Fruit fly (Drosophila melanogaster) whole organism, embryonic: Measurements from ENCODE around the gene eIF4E5.

Source experiments
- B-H1 ChIP-seq: fragments of 200-800 bp; sonication (Bioruptor generic); IDR thresholded peaks from 3 replicates; pipeline ENCODE4 v1.3.6; 2022; ENCODE audit warnings: missing biosample characterization, missing genetic modification characterization
- Blimp-1 ChIP-seq: fragments of 200-800 bp; sonication (Bioruptor generic); optimal IDR thresholded peaks from 3 replicates; lab custom pipeline; 2018; ENCODE audit warnings: missing biosample characterization, missing genetic modification characterization, mild to moderate bottlenecking, moderate library complexity, missing genetic modification reagents
- CG10321 ChIP-seq: fragments of 200-800 bp; sonication (Bioruptor generic); IDR thresholded peaks from 2 replicates; pipeline ENCODE4 v1.3.6; 2022; ENCODE audit warnings: missing biosample characterization, missing genetic modification characterization
- CG10565 ChIP-seq: fragments of 200-800 bp; sonication (Bioruptor generic); optimal IDR thresholded peaks from 3 replicates; lab custom pipeline; 2016; ENCODE audit warnings: missing biosample characterization, mild to moderate bottlenecking, missing genetic modification characterization
- CG11247 ChIP-seq: fragments of 200-800 bp; sonication (Bioruptor generic); IDR thresholded peaks from 2 replicates; pipeline ENCODE4 v1.3.6; 2022; ENCODE audit warnings: missing biosample characterization, missing genetic modification characterization
- CG11456 ChIP-seq: fragments of 200-800 bp; sonication (Bioruptor generic); IDR thresholded peaks from 3 replicates; pipeline ENCODE4 v1.3.6; 2022; ENCODE audit warnings: missing biosample characterization, missing genetic modification characterization
- CG12071 ChIP-seq: fragments of 200-800 bp; sonication (Bioruptor generic); optimal IDR thresholded peaks from 3 replicates; lab custom pipeline; 2018; ENCODE audit warnings: missing biosample characterization, mild to moderate bottlenecking, missing genetic modification characterization
- CG12744 ChIP-seq: fragments of 200-800 bp; sonication (Bioruptor generic); optimal IDR thresholded peaks from 2 replicates; lab custom pipeline; 2016; ENCODE audit warnings: missing biosample characterization, missing genetic modification characterization
- CG15696 ChIP-seq: fragments of 200-800 bp; sonication (Bioruptor generic); optimal IDR thresholded peaks from 2 replicates; lab custom pipeline; 2019; ENCODE audit warnings: missing biosample characterization, mild to moderate bottlenecking, missing genetic modification characterization, moderate library complexity
- CG17359 ChIP-seq: fragments of 200-800 bp; sonication (Bioruptor generic); optimal IDR thresholded peaks from 3 replicates; lab custom pipeline; 2018; ENCODE audit warnings: missing biosample characterization, mild to moderate bottlenecking, missing genetic modification characterization, moderate library complexity
- CG17829 ChIP-seq: fragments of 200-800 bp; optimal IDR thresholded peaks from 2 replicates; lab custom pipeline; 2019; ENCODE audit warnings: missing biosample characterization, mild to moderate bottlenecking, missing genetic modification characterization, moderate library complexity
- CG30403 ChIP-seq: fragments of 200-800 bp; sonication (Bioruptor generic); optimal IDR thresholded peaks from 3 replicates; lab custom pipeline; 2016; ENCODE audit warnings: missing biosample characterization, missing genetic modification characterization
- CG31388 ChIP-seq: fragments of 200-800 bp; sonication (Bioruptor generic); optimal IDR thresholded peaks from 2 replicates; lab custom pipeline; 2016; ENCODE audit warnings: missing biosample characterization, missing genetic modification characterization
- CG43689 ChIP-seq: fragments of 200-800 bp; sonication (Bioruptor generic); IDR thresholded peaks from 2 replicates; pipeline ENCODE4 v1.3.6; 2022; ENCODE audit warnings: missing biosample characterization, missing genetic modification characterization
- CG4617 ChIP-seq: fragments of 200-800 bp; sonication (Bioruptor generic); optimal IDR thresholded peaks from 3 replicates; lab custom pipeline; 2016; ENCODE audit warnings: missing biosample characterization, missing genetic modification characterization, borderline replicate concordance
- CG5180 ChIP-seq: fragments of 200-800 bp; sonication (Bioruptor generic); optimal IDR thresholded peaks from 3 replicates; lab custom pipeline; 2017; ENCODE audit warnings: missing biosample characterization, missing genetic modification characterization, mild to moderate bottlenecking, moderate library complexity, missing genetic modification reagents
- CG5245 ChIP-seq: fragments of 200-800 bp; sonication (Bioruptor generic); optimal IDR thresholded peaks from 3 replicates; lab custom pipeline; 2016; ENCODE audit warnings: missing biosample characterization, missing genetic modification characterization
- CG8924 ChIP-seq: fragments of 200-800 bp; optimal IDR thresholded peaks from 3 replicates; lab custom pipeline; 2019; ENCODE audit warnings: missing biosample characterization, mild to moderate bottlenecking, missing genetic modification characterization, moderate library complexity
- CG9609 ChIP-seq: fragments of 200-800 bp; sonication (Bioruptor generic); optimal IDR thresholded peaks from 3 replicates; lab custom pipeline; 2016; ENCODE audit warnings: missing biosample characterization, missing genetic modification characterization
- CG9876 ChIP-seq: fragments of 200-800 bp; sonication (Bioruptor generic); optimal IDR thresholded peaks from 2 replicates; lab custom pipeline; 2016; ENCODE audit warnings: missing biosample characterization, missing genetic modification characterization
- Camta ChIP-seq: fragments of 200-800 bp; sonication (Bioruptor generic); optimal IDR thresholded peaks from 2 replicates; lab custom pipeline; 2016; ENCODE audit warnings: missing biosample characterization, missing genetic modification characterization
- GATAe ChIP-seq: fragments of 200-800 bp; sonication (Bioruptor generic); conservative IDR thresholded peaks from 2 replicates; pipeline ENCODE4 v1.3.6; 2022; ENCODE audit warnings: missing biosample characterization, missing genetic modification characterization
- HmgZ ChIP-seq: fragments of 200-800 bp; sonication (Bioruptor generic); optimal IDR thresholded peaks from 2 replicates; lab custom pipeline; 2018; ENCODE audit warnings: missing biosample characterization, mild to moderate bottlenecking, missing genetic modification characterization
- Hmr ChIP-seq: fragments of 200-800 bp; sonication (Bioruptor generic); optimal IDR thresholded peaks from 3 replicates; lab custom pipeline; 2017; ENCODE audit warnings: mild to moderate bottlenecking, missing biosample characterization, missing genetic modification reagents, missing genetic modification characterization
- Lim3 ChIP-seq: fragments of 200-800 bp; sonication (Bioruptor generic); IDR thresholded peaks from 2 replicates; pipeline ENCODE4 v1.3.6; 2022; ENCODE audit warnings: missing biosample characterization, missing genetic modification characterization
- Max ChIP-seq: fragments of 200-800 bp; sonication (Bioruptor generic); optimal IDR thresholded peaks from 2 replicates; lab custom pipeline; 2016; ENCODE audit warnings: missing biosample characterization, mild to moderate bottlenecking, missing genetic modification characterization
- Oli ChIP-seq: fragments of 200-800 bp; sonication (Bioruptor generic); optimal IDR thresholded peaks from 2 replicates; lab custom pipeline; 2018; ENCODE audit warnings: missing biosample characterization, mild to moderate bottlenecking, missing genetic modification characterization, moderate library complexity
- Ravus ChIP-seq: fragments of 200-800 bp; sonication (Bioruptor generic); IDR thresholded peaks from 2 replicates; pipeline ENCODE4 v1.3.6; 2022; ENCODE audit warnings: missing biosample characterization, missing genetic modification characterization
- Scr ChIP-seq: fragments of 200-800 bp; sonication (Bioruptor generic); IDR thresholded peaks from 2 replicates; pipeline ENCODE4 v1.3.6; 2022; ENCODE audit warnings: missing biosample characterization, missing genetic modification characterization; ENCODE audit not compliant: partially characterized antibody
- Sry-β ChIP-seq: fragments of 200-800 bp; sonication (Bioruptor generic); optimal IDR thresholded peaks from 2 replicates; lab custom pipeline; 2018; ENCODE audit warnings: missing biosample characterization, mild to moderate bottlenecking, missing genetic modification characterization, moderate library complexity
- Sry-δ ChIP-seq: fragments of 200-800 bp; sonication (Bioruptor generic); optimal IDR thresholded peaks from 2 replicates; lab custom pipeline; 2016; ENCODE audit warnings: missing biosample characterization, missing genetic modification characterization
- bowl ChIP-seq: fragments of 200-800 bp; sonication (Bioruptor generic); IDR thresholded peaks from 2 replicates; pipeline ENCODE4 v1.3.6; 2022; ENCODE audit warnings: missing biosample characterization, missing genetic modification characterization
- cad ChIP-seq: fragments of >200 bp; optimal IDR thresholded peaks from 2 replicates; lab custom pipeline; 2017; ENCODE audit warnings: missing biosample characterization, missing genetic modification characterization
- fd102C ChIP-seq: fragments of 200-800 bp; sonication (Bioruptor generic); optimal IDR thresholded peaks from 2 replicates; lab custom pipeline; 2018; ENCODE audit warnings: missing biosample characterization, mild to moderate bottlenecking, missing genetic modification characterization, moderate library complexity
- fd96Cb ChIP-seq: fragments of 200-800 bp; sonication (Bioruptor generic); optimal IDR thresholded peaks from 2 replicates; lab custom pipeline; 2018; ENCODE audit warnings: missing biosample characterization, mild to moderate bottlenecking, missing genetic modification characterization, moderate library complexity
- ftz-f1 ChIP-seq: fragments of 200-800 bp; sonication (Bioruptor generic); optimal IDR thresholded peaks from 2 replicates; lab custom pipeline; 2016; ENCODE audit warnings: missing biosample characterization, missing genetic modification characterization
- gcm ChIP-seq: fragments of 200-800 bp; sonication (Bioruptor generic); optimal IDR thresholded peaks from 2 replicates; lab custom pipeline; 2019; ENCODE audit warnings: missing biosample characterization, mild to moderate bottlenecking, missing genetic modification characterization, moderate library complexity
- hkb ChIP-seq, 2 experiments: fragments of 200-800 bp in 1 of 2; fragments of >200 bp in 1 of 2; sonication (Bioruptor generic) in 1 of 2; IDR thresholded peaks in 1 of 2; optimal IDR thresholded peaks in 1 of 2; 2 replicates each; pipeline versions ENCODE4 v1.3.6 to Lab custom; 2017 to 2022; ENCODE audit warnings: missing biosample characterization in 1 of 2, missing genetic modification characterization in 1 of 2
- hth ChIP-seq: fragments of >200 bp; optimal IDR thresholded peaks from 2 replicates; lab custom pipeline; 2017; ENCODE audit warnings: inconsistent platforms
- inv ChIP-seq: fragments of 200-800 bp; sonication (Bioruptor generic); IDR thresholded peaks from 2 replicates; pipeline ENCODE4 v1.3.6; 2022; ENCODE audit warnings: missing biosample characterization, missing genetic modification characterization; ENCODE audit not compliant: partially characterized antibody
- kni ChIP-seq: fragments of 200-800 bp; sonication (Bioruptor generic); optimal IDR thresholded peaks from 3 replicates; lab custom pipeline; 2017; ENCODE audit warnings: mild to moderate bottlenecking, missing biosample characterization, missing genetic modification reagents, missing genetic modification characterization
- mirr ChIP-seq: fragments of 200-800 bp; sonication (Bioruptor generic); optimal IDR thresholded peaks from 3 replicates; lab custom pipeline; 2018; ENCODE audit warnings: missing biosample characterization, mild to moderate bottlenecking, missing genetic modification characterization
- nau ChIP-seq: fragments of 200-800 bp; sonication (Bioruptor generic); optimal IDR thresholded peaks from 3 replicates; lab custom pipeline; 2017; ENCODE audit warnings: missing biosample characterization, mild to moderate bottlenecking, missing genetic modification characterization, missing genetic modification reagents
- rib ChIP-seq: fragments of 200-800 bp; sonication (Bioruptor generic); IDR thresholded peaks from 2 replicates; pipeline ENCODE4 v1.3.6; 2022; ENCODE audit warnings: missing biosample characterization, missing genetic modification characterization
- row ChIP-seq: fragments of 200-800 bp; sonication (Bioruptor generic); IDR thresholded peaks from 3 replicates; pipeline ENCODE4 v1.3.6; 2022; ENCODE audit warnings: missing biosample characterization, missing genetic modification characterization
- sima ChIP-seq: fragments of 200-800 bp; sonication (Bioruptor generic); optimal IDR thresholded peaks from 2 replicates; lab custom pipeline; 2016; ENCODE audit warnings: missing biosample characterization, missing genetic modification characterization
- sob ChIP-seq: fragments of 200-800 bp; sonication (Bioruptor generic); IDR thresholded peaks from 2 replicates; pipeline ENCODE4 v1.3.6; 2022; ENCODE audit warnings: missing biosample characterization, missing genetic modification characterization
- trem ChIP-seq: fragments of 200-800 bp; optimal IDR thresholded peaks from 3 replicates; lab custom pipeline; 2019; ENCODE audit warnings: missing biosample characterization, mild to moderate bottlenecking, missing genetic modification characterization, moderate library complexity
- unpg ChIP-seq: fragments of 200-800 bp; sonication (Bioruptor generic); optimal IDR thresholded peaks from 3 replicates; lab custom pipeline; 2018; ENCODE audit warnings: missing biosample characterization, mild to moderate bottlenecking, missing genetic modification characterization, moderate library complexity
- wdn ChIP-seq: fragments of 200-800 bp; sonication (Bioruptor generic); IDR thresholded peaks from 2 replicates; pipeline ENCODE4 v1.3.6; 2022; ENCODE audit warnings: missing biosample characterization, missing genetic modification characterization
- zf30C ChIP-seq: fragments of 200-800 bp; sonication (Bioruptor generic); optimal IDR thresholded peaks from 3 replicates; lab custom pipeline; 2018; ENCODE audit warnings: missing biosample characterization, mild to moderate bottlenecking, missing genetic modification characterization

Gene eIF4E5

dm6 chr3L:7861807-7862206 lies 32.9 kb upstream of the eIF4E5 start (continued):
- TF ChIP-seq CG17359 (tag; lab: Kevin White, UChicago), result peak; percentile 14
- TF ChIP-seq CG10321, result no peak
- no peak for TF ChIP-seq CG11247
- TF ChIP-seq CG43689 (GFP tag; lab: Robert Waterston, UW), result no peak
- no peak for TF ChIP-seq Max (GFP tag; lab: Kevin White, UChicago)
- TF ChIP-seq CG30403, result peak; percentile 43
- TF ChIP-seq cad (GFP tag; lab: Kevin White, UChicago), result no peak
- TF ChIP-seq rib, result no peak
- TF ChIP-seq CG9876 (GFP tag; lab: Kevin White, UChicago), result no peak
- TF ChIP-seq Sry-δ (GFP tag; lab: Kevin White, UChicago), result no peak
- no peak for TF ChIP-seq Sry-β (GFP tag; lab: Kevin White, UChicago)
- no peak for TF ChIP-seq CG9609 (GFP tag; lab: Kevin White, UChicago)
- peak; percentile 22; the same call in 2 of the 3 replicates for TF ChIP-seq row (GFP tag; lab: Robert Waterston, UW)
- peak; percentile 4 for TF ChIP-seq fd96Cb (tag; lab: Kevin White, UChicago)
- no peak for TF ChIP-seq sob (GFP tag; lab: Robert Waterston, UW)
- TF ChIP-seq GATAe (GFP tag; lab: Robert Waterston, UW), result no peak
- no peak for TF ChIP-seq CG12071
- TF ChIP-seq kni (GFP tag; lab: Kevin White, UChicago), result no peak
- no peak for TF ChIP-seq CG5180
- peak; percentile 56 for TF ChIP-seq unpg
- TF ChIP-seq zf30C, result peak; percentile 54
- TF ChIP-seq CG5245 (GFP tag; lab: Kevin White, UChicago), result no peak
- no peak for TF ChIP-seq Camta (GFP tag; lab: Kevin White, UChicago)
- no peak for TF ChIP-seq mirr (GFP tag; lab: Kevin White, UChicago)
- TF ChIP-seq CG4617 (GFP tag; lab: Kevin White, UChicago), result no peak
- no peak for TF ChIP-seq gcm (GFP tag; lab: Kevin White, UChicago)
- no peak for TF ChIP-seq inv (GFP tag; lab: Robert Waterston, UW)
- peak; percentile 48 for TF ChIP-seq trem
- no peak for TF ChIP-seq B-H1 (GFP tag; lab: Robert Waterston, UW)
- TF ChIP-seq Lim3 (GFP tag; lab: Robert Waterston, UW), result no peak
- TF ChIP-seq Oli (tag; lab: Kevin White, UChicago), result peak; percentile 40
- TF ChIP-seq Blimp-1 (GFP tag; lab: Kevin White, UChicago), result peak; percentile 52
- TF ChIP-seq wdn (GFP tag; lab: Robert Waterston, UW), result no peak
- no peak for TF ChIP-seq Ravus
- no peak for TF ChIP-seq bowl (GFP tag; lab: Robert Waterston, UW)
- no peak for TF ChIP-seq CG11456 (GFP tag; lab: Robert Waterston, UW)
- TF ChIP-seq sima (GFP tag; lab: Kevin White, UChicago), result no peak
- peak; percentile 52 for TF ChIP-seq CG17829 (tag; lab: Kevin White, UChicago)
- no peak for TF ChIP-seq HmgZ (tag; lab: Kevin White, UChicago)
- TF ChIP-seq CG31388 (GFP tag; lab: Kevin White, UChicago), result no peak
- TF ChIP-seq fd102C (GFP tag; lab: Kevin White, UChicago), result no peak
- TF ChIP-seq hkb (optimal IDR thresholded peaks at IDR 0.05; lab: Kevin White, UChicago), result no peak
- TF ChIP-seq hkb (GFP tag; IDR thresholded peaks at IDR 0.05; lab: Robert Waterston, UW), result no peak
- peak; percentile 47 for TF ChIP-seq CG15696 (tag; lab: Kevin White, UChicago)
- TF ChIP-seq hth (lab: Kevin White, UChicago), result no peak
- TF ChIP-seq Hmr (GFP tag; lab: Kevin White, UChicago), result peak; percentile 38
- no peak for TF ChIP-seq CG10565 (GFP tag; lab: Kevin White, UChicago)
- no peak for TF ChIP-seq nau
- TF ChIP-seq CG12744 (GFP tag; lab: Kevin White, UChicago), result no peak
- peak; percentile 50 for TF ChIP-seq CG8924 (tag; lab: Kevin White, UChicago)
- TF ChIP-seq Scr, result no peak
- TF ChIP-seq ftz-f1, result no peak
